Worm (Caenorhabditis elegans) whole organism, L3 larva: Measurements from ENCODE around the gene Y113G7A.22.

Source experiments
- R02D3.7 ChIP-seq: fragments of 150-350 bp; optimal IDR thresholded peaks from 2 replicates; lab custom pipeline; 2014; ENCODE audit warnings: missing biosample characterization, missing genetic modification characterization
- ZK546.5 ChIP-seq: sonication (generic microtip); optimal IDR thresholded peaks from 2 replicates; lab custom pipeline; 2017; ENCODE audit warnings: missing biosample characterization, missing genetic modification characterization
- ama-1 ChIP-seq: fragments of 150-350 bp; optimal IDR thresholded peaks from 2 replicates; lab custom pipeline; 2018
- ceh-16 ChIP-seq: sonication (generic microtip); optimal IDR thresholded peaks from 2 replicates; lab custom pipeline; 2017; ENCODE audit warnings: missing biosample characterization, missing genetic modification characterization
- ceh-28 ChIP-seq: fragments of 150-350 bp; optimal IDR thresholded peaks from 2 replicates; lab custom pipeline; 2014; ENCODE audit warnings: missing biosample characterization, missing genetic modification reagents, missing genetic modification characterization
- ceh-9 ChIP-seq: sonication (generic microtip); optimal IDR thresholded peaks from 2 replicates; lab custom pipeline; 2018; ENCODE audit warnings: missing biosample characterization, missing genetic modification characterization
- daf-12 ChIP-seq: fragments of 150-350 bp; optimal IDR thresholded peaks from 2 replicates; lab custom pipeline; 2014; ENCODE audit warnings: missing biosample characterization, missing genetic modification reagents, missing genetic modification characterization
- egl-5 ChIP-seq: fragments of 150-350 bp; optimal IDR thresholded peaks from 2 replicates; lab custom pipeline; 2017; ENCODE audit warnings: missing biosample characterization, missing genetic modification reagents, missing genetic modification characterization, inconsistent platforms
- elt-1 ChIP-seq: fragments of 150-350 bp; optimal IDR thresholded peaks from 2 replicates; lab custom pipeline; 2014; ENCODE audit warnings: missing biosample characterization, missing genetic modification characterization
- elt-2 ChIP-seq: sonication (generic microtip); optimal IDR thresholded peaks from 2 replicates; lab custom pipeline; 2016; ENCODE audit warnings: missing genetic modification reagents, mild to moderate bottlenecking, missing genetic modification characterization, missing compliant biosample characterization
- elt-3 ChIP-seq, 3 experiments: fragments of 150-350 bp in 1 of 3; sonication (generic microtip) in 2 of 3; optimal IDR thresholded peaks; 2 replicates in 2 of 3; 4 replicates in 1 of 3; lab custom pipeline; 2014 to 2017; ENCODE audit warnings: missing biosample characterization in 3 of 3, missing genetic modification characterization in 3 of 3
- eor-1 ChIP-seq, 2 experiments: fragments of 150-350 bp; optimal IDR thresholded peaks; 2 replicates each; lab custom pipeline; 2014 to 2018; ENCODE audit warnings: missing biosample characterization in 2 of 2, missing genetic modification characterization in 2 of 2
- fkh-10 ChIP-seq: sonication (generic microtip); optimal IDR thresholded peaks from 2 replicates; lab custom pipeline; 2017; ENCODE audit warnings: missing biosample characterization, missing genetic modification reagents, missing genetic modification characterization
- fkh-2 ChIP-seq: fragments of 150-350 bp; optimal IDR thresholded peaks from 2 replicates; lab custom pipeline; 2014; ENCODE audit warnings: missing biosample characterization, missing genetic modification reagents, missing genetic modification characterization
- fos-1 ChIP-seq: fragments of 150-350 bp; optimal IDR thresholded peaks from 2 replicates; lab custom pipeline; 2014; ENCODE audit warnings: missing biosample characterization, missing genetic modification characterization
- hmg-11 ChIP-seq: sonication (generic microtip); optimal IDR thresholded peaks from 2 replicates; lab custom pipeline; 2016; ENCODE audit warnings: missing genetic modification characterization, missing compliant biosample characterization
- jun-1 ChIP-seq: fragments of 150-350 bp; optimal IDR thresholded peaks from 2 replicates; lab custom pipeline; 2014; ENCODE audit warnings: missing biosample characterization, missing genetic modification reagents, missing genetic modification characterization
- lin-15B ChIP-seq: fragments of 150-350 bp; optimal IDR thresholded peaks from 2 replicates; lab custom pipeline; 2014; ENCODE audit warnings: missing biosample characterization, missing genetic modification characterization
- mdl-1 ChIP-seq: fragments of 150-350 bp; optimal IDR thresholded peaks from 2 replicates; lab custom pipeline; 2014; ENCODE audit warnings: missing biosample characterization, missing genetic modification characterization
- mml-1 ChIP-seq: fragments of 150-350 bp; sonication (generic microtip); optimal IDR thresholded peaks from 3 replicates; lab custom pipeline; 2014; ENCODE audit warnings: missing biosample characterization, missing genetic modification characterization
- nfya-1 ChIP-seq: sonication (generic microtip); optimal IDR thresholded peaks from 2 replicates; lab custom pipeline; 2017; ENCODE audit warnings: missing genetic modification characterization, mild to moderate bottlenecking, missing compliant biosample characterization, antibody characterized with exemption, moderate library complexity; ENCODE audit not compliant: insufficient read depth
- nhr-11 ChIP-seq: fragments of 150-350 bp; optimal IDR thresholded peaks from 2 replicates; lab custom pipeline; 2014; ENCODE audit warnings: missing biosample characterization, missing genetic modification characterization
- nhr-12 ChIP-seq: fragments of 150-350 bp; optimal IDR thresholded peaks from 2 replicates; lab custom pipeline; 2014; ENCODE audit warnings: missing biosample characterization, missing genetic modification characterization
- nhr-28 ChIP-seq: fragments of 150-350 bp; optimal IDR thresholded peaks from 2 replicates; lab custom pipeline; 2014; ENCODE audit warnings: missing biosample characterization, missing genetic modification characterization
- nhr-76 ChIP-seq: fragments of 150-350 bp; sonication (generic microtip); optimal IDR thresholded peaks from 5 replicates; lab custom pipeline; 2014; ENCODE audit warnings: missing biosample characterization, missing genetic modification characterization
- nhr-77 ChIP-seq: fragments of 150-350 bp; optimal IDR thresholded peaks from 2 replicates; lab custom pipeline; 2014; ENCODE audit warnings: missing biosample characterization, missing genetic modification characterization
- pha-4 ChIP-seq: fragments of 150-350 bp; optimal IDR thresholded peaks from 2 replicates; lab custom pipeline; 2014; ENCODE audit warnings: missing biosample characterization, missing genetic modification reagents, missing genetic modification characterization
- pqm-1 ChIP-seq: fragments of 150-350 bp; optimal IDR thresholded peaks from 2 replicates; lab custom pipeline; 2017; ENCODE audit warnings: missing biosample characterization, missing genetic modification characterization, inconsistent platforms
- snpc-4 ChIP-seq: fragments of 150-350 bp; optimal IDR thresholded peaks from 2 replicates; lab custom pipeline; 2014; ENCODE audit warnings: missing biosample characterization, missing genetic modification characterization
- unc-39 ChIP-seq: sonication (generic microtip); optimal IDR thresholded peaks from 4 replicates; lab custom pipeline; 2017; ENCODE audit warnings: missing biosample characterization, missing genetic modification characterization
- unc-62 ChIP-seq: fragments of 150-350 bp; sonication (generic microtip); optimal IDR thresholded peaks from 4 replicates; lab custom pipeline; 2014; ENCODE audit warnings: missing biosample characterization, missing genetic modification reagents, missing genetic modification characterization
- zag-1 ChIP-seq: fragments of 150-350 bp; optimal IDR thresholded peaks from 2 replicates; lab custom pipeline; 2014; ENCODE audit warnings: missing biosample characterization, missing genetic modification characterization
- ztf-11 ChIP-seq: fragments of 150-350 bp; optimal IDR thresholded peaks from 2 replicates; lab custom pipeline; 2014; ENCODE audit warnings: missing biosample characterization, missing genetic modification characterization

The Y113G7A.22 gene

DNA sequence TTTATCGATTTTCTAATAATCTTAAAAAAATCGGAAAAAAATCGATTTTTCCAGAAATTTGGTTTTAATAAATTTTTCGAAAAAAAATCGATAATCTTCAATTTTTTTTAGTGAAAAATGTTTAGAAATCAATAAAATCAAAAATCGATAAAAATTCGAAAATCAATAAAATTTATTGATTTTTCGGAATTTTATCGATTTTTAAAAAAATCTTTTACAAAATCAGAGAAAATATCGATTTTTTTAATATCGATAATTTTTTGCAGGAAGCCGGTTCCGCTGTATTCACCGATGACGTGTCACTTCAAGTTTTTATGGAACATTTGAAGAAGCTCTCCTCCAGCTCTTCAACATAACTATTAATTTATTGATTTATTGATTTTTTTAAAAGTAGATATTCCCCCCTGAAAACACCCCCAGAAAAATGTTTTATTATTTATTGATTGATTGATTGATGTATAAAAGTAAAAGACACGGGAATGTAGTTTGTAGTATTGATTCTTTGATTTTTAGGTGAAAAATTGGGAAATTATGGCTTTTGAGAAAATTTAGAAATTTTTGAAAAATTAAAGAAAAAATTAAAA is 29.8 kb downstream of the Y113G7A.22 start:
- TF ChIP-seq ceh-28 (tag; lab: Kevin White, UChicago) (peak; percentile 97), fos-1 (tag; lab: Kevin White, UChicago) (no peak), nhr-12 (no peak)

DNA sequence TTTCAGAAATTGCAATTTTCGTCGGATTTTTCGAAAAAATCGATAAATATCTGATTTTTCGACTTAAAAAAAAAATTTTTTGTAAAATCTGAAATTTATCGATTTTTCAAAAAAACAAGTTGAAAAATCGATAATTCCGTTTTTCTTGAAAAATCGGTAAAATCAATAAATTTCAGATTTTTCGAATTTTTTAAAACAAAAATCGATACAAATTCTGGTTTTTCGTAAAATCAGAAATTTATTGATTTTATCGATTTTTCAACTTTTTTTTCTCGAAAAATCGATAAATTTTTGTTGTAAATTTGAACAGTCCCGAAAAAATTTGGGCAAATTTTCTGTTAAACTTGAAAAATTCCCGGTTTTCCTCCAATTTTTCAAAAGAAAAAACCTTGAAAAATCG is 30.7 kb downstream of the Y113G7A.22 start:
- TF ChIP-seq ceh-28 (tag; lab: Kevin White, UChicago) (peak; percentile 94), unc-39 (tag; lab: Kevin White, UChicago) (no peak), zag-1 (tag; lab: Kevin White, UChicago) (no peak)

ce11 chrV:20097164-20097563 is 38.0 kb downstream of the Y113G7A.22 start:
- TF ChIP-seq ceh-16 (tag; lab: Kevin White, UChicago): no peak
- no peak for TF ChIP-seq mdl-1 (tag; lab: Kevin White, UChicago)
- no peak for TF ChIP-seq unc-62 (GFP tag; lab: Kevin White, UChicago)
- no peak for TF ChIP-seq fkh-2 (tag; lab: Kevin White, UChicago)
- TF ChIP-seq ZK546.5: no peak
- no peak for TF ChIP-seq nhr-11 (tag; lab: Kevin White, UChicago)
- TF ChIP-seq daf-12 (tag; lab: Kevin White, UChicago): no peak
- TF ChIP-seq egl-5 (tag; lab: Kevin White, UChicago): no peak
- no peak for TF ChIP-seq mml-1 (tag; lab: Kevin White, UChicago)
- no peak for TF ChIP-seq pqm-1 (tag; lab: Kevin White, UChicago)
- no peak for TF ChIP-seq ama-1 (lab: Kevin White, UChicago)
- TF ChIP-seq elt-2 (tag; lab: Kevin White, UChicago): no peak
- TF ChIP-seq nhr-76: no peak

DNA sequence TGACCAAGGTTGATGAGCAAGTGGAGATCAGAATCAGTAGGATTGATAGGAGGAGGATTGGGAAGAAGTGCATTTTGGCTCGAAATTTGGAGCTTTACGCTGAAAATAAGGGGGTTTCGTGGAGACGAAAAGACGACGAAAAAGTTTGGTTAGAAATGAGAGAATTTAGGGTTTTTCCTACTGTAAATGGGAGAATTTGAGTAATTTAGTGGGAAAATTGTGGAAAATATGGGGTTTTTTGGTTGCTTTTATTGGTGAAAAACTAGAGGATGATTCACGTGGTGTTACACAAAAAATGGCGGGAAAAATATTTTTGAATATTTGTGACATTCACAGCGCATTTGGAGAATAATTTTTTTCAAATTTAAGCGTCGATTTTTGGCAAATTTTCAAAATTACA is 40.2 kb downstream of the Y113G7A.22 start, which contains the start of gene nlp-69:
Gene nlp-69, minus strand, starts transcription at position 101 of the 400 bp plus-strand sequence.
- TF ChIP-seq elt-3 (tag; optimal IDR thresholded peaks at IDR 0.05; lab: Kevin White, UChicago): no peak
- no peak for TF ChIP-seq zag-1 (tag; lab: Kevin White, UChicago)
- TF ChIP-seq jun-1 (tag; lab: Kevin White, UChicago): no peak
- no peak for TF ChIP-seq elt-1 (tag; lab: Kevin White, UChicago)
- no peak for TF ChIP-seq ceh-28 (tag; lab: Kevin White, UChicago)
- TF ChIP-seq nfya-1 (tag; lab: Kevin White, UChicago): no peak
- TF ChIP-seq egl-5 (tag; lab: Kevin White, UChicago): no peak
- no peak for TF ChIP-seq fkh-10 (GFP tag; lab: Kevin White, UChicago)
- no peak for TF ChIP-seq nhr-28 (tag; lab: Kevin White, UChicago)
- TF ChIP-seq eor-1 (tag; optimal IDR thresholded peaks at IDR 0.05; lab: Kevin White, UChicago): no peak
- no peak for TF ChIP-seq mml-1 (tag; lab: Kevin White, UChicago)
- no peak for TF ChIP-seq fkh-2 (tag; lab: Kevin White, UChicago)
- TF ChIP-seq nhr-77: no peak
- no peak for TF ChIP-seq unc-62 (GFP tag; lab: Kevin White, UChicago)

DNA sequence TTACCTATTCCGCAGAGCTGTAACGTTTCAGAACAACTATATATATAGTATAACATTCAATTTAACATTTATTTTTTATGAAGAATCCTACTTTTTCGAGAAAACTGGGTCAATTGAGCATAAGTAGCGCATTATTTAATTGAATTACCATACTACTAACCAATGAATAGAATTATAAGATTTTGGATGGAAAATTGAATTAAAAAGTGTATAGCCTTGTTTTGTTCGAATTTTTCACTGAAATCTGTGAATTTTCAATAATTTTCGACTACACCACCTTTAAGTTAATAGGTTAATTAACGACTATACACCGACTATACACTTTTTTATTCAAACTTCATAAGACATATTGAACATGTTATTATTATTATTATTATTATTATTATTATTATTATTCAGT is 41.2 kb downstream of the Y113G7A.22 start:
- TF ChIP-seq elt-1 (tag; lab: Kevin White, UChicago) (no peak), mdl-1 (tag; lab: Kevin White, UChicago) (no peak), egl-5 (tag; lab: Kevin White, UChicago) (no peak), mml-1 (tag; lab: Kevin White, UChicago) (no peak), nhr-11 (tag; lab: Kevin White, UChicago) (no peak), ceh-9 (tag; lab: Kevin White, UChicago) (no peak), nhr-76 (no peak), R02D3.7 (no peak), fkh-2 (tag; lab: Kevin White, UChicago) (no peak), jun-1 (tag; lab: Kevin White, UChicago) (no peak), nfya-1 (tag; lab: Kevin White, UChicago) (no peak), elt-3 (tag; optimal IDR thresholded peaks at IDR 0.05; lab: Kevin White, UChicago) (no peak), zag-1 (tag; lab: Kevin White, UChicago) (no peak), ztf-11 (no peak)
- TF ChIP-seq, all 47 proteins: peak for 0

- TF ChIP-seq snpc-4: no peak
- TF ChIP-seq hmg-11 (tag; lab: Kevin White, UChicago): peak; percentile 15
- TF ChIP-seq pha-4: peak; percentile 32
- TF ChIP-seq lin-15B (tag; lab: Kevin White, UChicago): peak; percentile 28
Measured at ce11 chrV:20090698-20091313, 44.3 kb downstream of the Y113G7A.22 start, which contains the start of the genes dcs-1 and sec-23. dcs-1 (minus strand) TSS chrV:20090743. sec-23 (plus strand) TSS chrV:20091263.
